Fruit fly (Drosophila melanogaster) whole organism, embryonic: Measurements from ENCODE around the gene nAChRalpha3.

Experiments used
- Antp ChIP-seq: fragments of 200-800 bp; sonication (Bioruptor generic); optimal IDR thresholded peaks from 3 replicates; lab custom pipeline; 2016; ENCODE audit warnings: missing biosample characterization, missing genetic modification characterization
- Awh ChIP-seq: fragments of 200-800 bp; sonication (Bioruptor generic); IDR thresholded peaks from 2 replicates; pipeline ENCODE4, ENCODE4 v1.3.6; 2022; ENCODE audit warnings: missing biosample characterization, missing genetic modification characterization
- BtbVII ChIP-seq: fragments of 200-800 bp; sonication (Bioruptor generic); optimal IDR thresholded peaks from 3 replicates; lab custom pipeline; 2017; ENCODE audit warnings: missing biosample characterization, mild to moderate bottlenecking, missing genetic modification characterization
- CG10267 ChIP-seq: fragments of 200-800 bp; sonication (Bioruptor generic); optimal IDR thresholded peaks from 2 replicates; lab custom pipeline; 2018; ENCODE audit warnings: missing biosample characterization, mild to moderate bottlenecking, missing genetic modification characterization, moderate library complexity
- CG10274 ChIP-seq: fragments of 200-800 bp; sonication (Bioruptor generic); optimal IDR thresholded peaks from 3 replicates; lab custom pipeline; 2017; ENCODE audit warnings: missing biosample characterization, mild to moderate bottlenecking, missing genetic modification characterization
- CG10462 ChIP-seq: fragments of 200-800 bp; sonication (Bioruptor generic); optimal IDR thresholded peaks from 2 replicates; lab custom pipeline; 2016; ENCODE audit warnings: missing biosample characterization, missing genetic modification characterization
- CG10543 ChIP-seq: fragments of 200-800 bp; sonication (Bioruptor generic); optimal IDR thresholded peaks from 3 replicates; lab custom pipeline; 2017; ENCODE audit warnings: missing biosample characterization, mild to moderate bottlenecking, missing genetic modification characterization, moderate library complexity
- CG11560 ChIP-seq: fragments of 200-800 bp; sonication (Bioruptor generic); IDR thresholded peaks from 3 replicates; pipeline ENCODE4 v1.3.6; 2022; ENCODE audit warnings: missing biosample characterization, missing genetic modification characterization
- CG14014 ChIP-seq: fragments of 200-800 bp; sonication (Bioruptor generic); IDR thresholded peaks from 2 replicates; pipeline ENCODE4 v1.3.6; 2022; ENCODE audit warnings: missing biosample characterization, missing genetic modification characterization
- CG15601 ChIP-seq: fragments of 200-800 bp; sonication (Bioruptor generic); optimal IDR thresholded peaks from 3 replicates; lab custom pipeline; 2019; ENCODE audit warnings: missing biosample characterization, mild to moderate bottlenecking, missing genetic modification characterization, moderate library complexity
- CG1647 ChIP-seq: fragments of 200-800 bp; sonication (Bioruptor generic); optimal IDR thresholded peaks from 3 replicates; lab custom pipeline; 2016; ENCODE audit warnings: missing biosample characterization, missing genetic modification characterization
- CG16813 ChIP-seq: fragments of 200-800 bp; sonication (Bioruptor generic); IDR thresholded peaks from 3 replicates; pipeline ENCODE4 v1.3.6; 2022; ENCODE audit warnings: missing biosample characterization, missing genetic modification characterization; ENCODE audit not compliant: partially characterized antibody
- CG16815 ChIP-seq: fragments of 200-800 bp; sonication (Bioruptor generic); optimal IDR thresholded peaks from 3 replicates; lab custom pipeline; 2017; ENCODE audit warnings: missing biosample characterization, mild to moderate bottlenecking, missing genetic modification characterization
- CG17385 ChIP-seq: fragments of 200-800 bp; sonication (Bioruptor generic); optimal IDR thresholded peaks from 3 replicates; lab custom pipeline; 2018; ENCODE audit warnings: missing biosample characterization, mild to moderate bottlenecking, missing genetic modification characterization
- CG17612 ChIP-seq: fragments of 200-800 bp; sonication (Bioruptor generic); IDR thresholded peaks from 2 replicates; pipeline ENCODE4 v1.3.6; 2022; ENCODE audit warnings: missing biosample characterization, missing genetic modification characterization
- CG18599 ChIP-seq: fragments of 200-800 bp; sonication (Bioruptor generic); optimal IDR thresholded peaks from 3 replicates; lab custom pipeline; 2017; ENCODE audit warnings: missing biosample characterization, missing genetic modification characterization, mild to moderate bottlenecking, moderate library complexity, missing genetic modification reagents
- CG18764 ChIP-seq: fragments of 200-800 bp; sonication (Bioruptor generic); optimal IDR thresholded peaks from 3 replicates; lab custom pipeline; 2016; ENCODE audit warnings: missing biosample characterization, missing genetic modification characterization
- CG2875 ChIP-seq: fragments of 200-800 bp; sonication (Bioruptor generic); optimal IDR thresholded peaks from 2 replicates; lab custom pipeline; 2017; ENCODE audit warnings: missing biosample characterization, mild to moderate bottlenecking, missing genetic modification characterization, missing genetic modification reagents
- CG30431 ChIP-seq: fragments of 200-800 bp; sonication (Bioruptor generic); optimal IDR thresholded peaks from 2 replicates; lab custom pipeline; 2017; ENCODE audit warnings: missing biosample characterization, missing genetic modification characterization
- CG31441 ChIP-seq: fragments of 200-800 bp; sonication (Bioruptor generic); IDR thresholded peaks from 2 replicates; pipeline ENCODE4 v1.3.6; 2022; ENCODE audit warnings: missing biosample characterization, missing genetic modification characterization
- CG33557 ChIP-seq: fragments of 200-800 bp; sonication (Bioruptor generic); optimal IDR thresholded peaks from 2 replicates; lab custom pipeline; 2019; ENCODE audit warnings: missing biosample characterization, mild to moderate bottlenecking, missing genetic modification characterization, moderate library complexity
- CG4328 ChIP-seq: fragments of 200-800 bp; sonication (Bioruptor generic); optimal IDR thresholded peaks from 3 replicates; lab custom pipeline; 2017; ENCODE audit warnings: missing biosample characterization, missing genetic modification reagents, missing genetic modification characterization
- CG4404 ChIP-seq: fragments of 200-800 bp; sonication (Bioruptor generic); IDR thresholded peaks from 2 replicates; pipeline ENCODE4 v1.3.6; 2022; ENCODE audit warnings: missing biosample characterization, missing genetic modification characterization
- CG4820 ChIP-seq: fragments of 200-800 bp; sonication (Bioruptor generic); optimal IDR thresholded peaks from 3 replicates; lab custom pipeline; 2016; ENCODE audit warnings: missing biosample characterization, missing genetic modification characterization
- CG5180 ChIP-seq: fragments of 200-800 bp; sonication (Bioruptor generic); optimal IDR thresholded peaks from 3 replicates; lab custom pipeline; 2017; ENCODE audit warnings: missing biosample characterization, missing genetic modification characterization, mild to moderate bottlenecking, moderate library complexity, missing genetic modification reagents
- D19B ChIP-seq: fragments of 200-800 bp; sonication (Bioruptor generic); optimal IDR thresholded peaks from 2 replicates; lab custom pipeline; 2017; ENCODE audit warnings: missing biosample characterization, mild to moderate bottlenecking, missing genetic modification characterization
- Gsc ChIP-seq: fragments of 200-800 bp; sonication (Bioruptor generic); IDR thresholded peaks from 2 replicates; pipeline ENCODE4 v1.3.6; 2022; ENCODE audit warnings: missing biosample characterization, missing genetic modification characterization
- Max ChIP-seq: fragments of 200-800 bp; sonication (Bioruptor generic); optimal IDR thresholded peaks from 2 replicates; lab custom pipeline; 2016; ENCODE audit warnings: missing biosample characterization, mild to moderate bottlenecking, missing genetic modification characterization
- Mes4 ChIP-seq: fragments of 200-800 bp; sonication (Bioruptor generic); optimal IDR thresholded peaks from 2 replicates; lab custom pipeline; 2016; ENCODE audit warnings: missing biosample characterization, missing genetic modification characterization
- NC2α ChIP-seq: fragments of 200-800 bp; sonication (Bioruptor generic); optimal IDR thresholded peaks from 2 replicates; lab custom pipeline; 2016; ENCODE audit warnings: missing biosample characterization, missing genetic modification characterization
- Oli ChIP-seq: fragments of 200-800 bp; sonication (Bioruptor generic); optimal IDR thresholded peaks from 2 replicates; lab custom pipeline; 2018; ENCODE audit warnings: missing biosample characterization, mild to moderate bottlenecking, missing genetic modification characterization, moderate library complexity
- Poxn ChIP-seq: fragments of 200-800 bp; sonication (Bioruptor generic); IDR thresholded peaks from 2 replicates; pipeline ENCODE4 v1.3.6; 2022; ENCODE audit warnings: missing biosample characterization, missing genetic modification characterization
- Side ChIP-seq: fragments of 200-800 bp; sonication (Bioruptor generic); optimal IDR thresholded peaks from 2 replicates; lab custom pipeline; 2016; ENCODE audit warnings: missing biosample characterization, missing genetic modification characterization
- Sox100B ChIP-seq: fragments of 200-800 bp; sonication (Bioruptor generic); optimal IDR thresholded peaks from 3 replicates; lab custom pipeline; 2018; ENCODE audit warnings: missing biosample characterization, mild to moderate bottlenecking, missing genetic modification characterization
- Sox102F ChIP-seq: fragments of 200-800 bp; sonication (Bioruptor generic); optimal IDR thresholded peaks from 2 replicates; lab custom pipeline; 2018; ENCODE audit warnings: missing biosample characterization, mild to moderate bottlenecking, missing genetic modification characterization, moderate library complexity
- Tbp ChIP-seq: fragments of >200 bp; optimal IDR thresholded peaks from 2 replicates; lab custom pipeline; 2018; ENCODE audit warnings: missing biosample characterization, missing genetic modification characterization
- Trl ChIP-seq, 3 experiments: fragments of >200 bp in 2 of 3; fragments of 200-800 bp in 1 of 3; sonication (Bioruptor generic) in 1 of 3; optimal IDR thresholded peaks; 2 replicates in 1 of 3; 3 replicates in 2 of 3; lab custom pipeline; 2016 to 2017; ENCODE audit warnings: missing biosample characterization in 1 of 3, missing genetic modification characterization in 1 of 3
- ac ChIP-seq: fragments of 200-800 bp; sonication (Bioruptor generic); optimal IDR thresholded peaks from 3 replicates; lab custom pipeline; 2017; ENCODE audit warnings: missing biosample characterization, mild to moderate bottlenecking, missing genetic modification characterization
- bab2 ChIP-seq: fragments of 200-800 bp; sonication (Bioruptor generic); optimal IDR thresholded peaks from 2 replicates; lab custom pipeline; 2016; ENCODE audit warnings: missing biosample characterization, missing genetic modification characterization
- croc ChIP-seq: fragments of 200-800 bp; sonication (Bioruptor generic); conservative IDR thresholded peaks from 3 replicates; pipeline ENCODE4 v1.3.6; 2022; ENCODE audit warnings: missing biosample characterization, missing genetic modification characterization
- dati ChIP-seq: fragments of 200-800 bp; sonication (Bioruptor generic); IDR thresholded peaks from 2 replicates; pipeline ENCODE4 v1.3.6; 2022; ENCODE audit warnings: missing biosample characterization, missing genetic modification characterization
- dimm ChIP-seq: fragments of 200-800 bp; sonication (Bioruptor generic); IDR thresholded peaks from 2 replicates; pipeline ENCODE4 v1.3.6; 2022; ENCODE audit warnings: missing biosample characterization, missing genetic modification characterization
- dysf ChIP-seq: fragments of 200-800 bp; sonication (Bioruptor generic); IDR thresholded peaks from 3 replicates; pipeline ENCODE4 v1.3.6; 2022; ENCODE audit warnings: missing biosample characterization, missing genetic modification characterization
- fd64A ChIP-seq: fragments of 200-800 bp; sonication (Bioruptor generic); optimal IDR thresholded peaks from 3 replicates; lab custom pipeline; 2018; ENCODE audit warnings: missing biosample characterization, mild to moderate bottlenecking, missing genetic modification characterization
- ham ChIP-seq: fragments of 200-800 bp; sonication (Bioruptor generic); IDR thresholded peaks from 2 replicates; pipeline ENCODE4 v1.3.6; 2022; ENCODE audit warnings: missing biosample characterization, missing genetic modification characterization
- slbo ChIP-seq: fragments of 200-800 bp; sonication (Bioruptor generic); IDR thresholded peaks from 2 replicates; pipeline ENCODE4 v1.3.6; 2022; ENCODE audit warnings: missing biosample characterization, missing genetic modification characterization
- trem ChIP-seq: fragments of 200-800 bp; optimal IDR thresholded peaks from 3 replicates; lab custom pipeline; 2019; ENCODE audit warnings: missing biosample characterization, mild to moderate bottlenecking, missing genetic modification characterization, moderate library complexity
- tup ChIP-seq: fragments of 200-800 bp; sonication (Bioruptor generic); optimal IDR thresholded peaks from 2 replicates; lab custom pipeline; 2016; ENCODE audit warnings: missing biosample characterization, mild to moderate bottlenecking, missing genetic modification characterization, moderate library complexity
- tx ChIP-seq: fragments of 200-800 bp; sonication (Bioruptor generic); optimal IDR thresholded peaks from 2 replicates; lab custom pipeline; 2016; ENCODE audit warnings: missing biosample characterization, missing genetic modification characterization

The nAChRalpha3 gene

DNA sequence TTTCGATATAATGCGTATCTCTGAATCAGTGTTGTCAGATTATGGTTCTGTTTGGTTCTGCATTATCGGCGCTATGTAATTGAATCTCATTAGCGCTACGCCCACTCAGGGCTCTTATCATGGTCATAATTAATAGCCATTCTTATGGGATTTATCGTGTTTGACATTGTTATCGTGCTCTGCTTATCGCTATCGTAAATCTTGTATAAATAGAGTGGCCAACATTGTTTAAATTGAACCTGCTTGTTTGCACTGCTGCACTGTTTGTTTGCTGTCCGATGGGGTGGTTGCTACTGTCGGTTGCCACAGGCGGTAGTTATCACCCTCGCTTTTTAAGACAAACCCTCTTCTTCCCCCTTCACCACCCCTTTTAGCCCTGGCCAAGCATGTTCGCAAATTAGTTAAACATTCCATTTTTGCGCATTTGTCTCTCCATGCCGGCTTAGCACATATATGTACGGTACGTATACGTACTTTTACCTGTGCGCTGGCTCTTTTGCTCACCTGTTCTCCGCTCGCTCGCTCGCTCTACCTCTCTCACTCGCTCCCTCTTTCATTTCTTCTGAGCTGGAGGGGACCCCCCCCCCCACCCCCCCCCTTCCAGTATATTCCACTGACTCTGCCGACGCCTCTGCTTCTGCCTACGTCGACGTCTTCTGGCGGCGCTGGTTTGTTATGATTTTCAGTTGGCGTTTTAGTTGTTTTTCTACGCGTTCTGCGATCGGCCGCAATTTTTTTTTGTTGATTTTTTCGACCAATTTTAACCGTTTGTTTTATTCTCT lies 136.9 kb downstream of the nAChRalpha3 start (continued):
- peak; percentile 31 for TF ChIP-seq CG10462 (GFP tag; lab: Kevin White, UChicago)
- TF ChIP-seq CG4328 (GFP tag; lab: Kevin White, UChicago) = peak; percentile 55
- no peak for TF ChIP-seq Poxn
- TF ChIP-seq CG10267 (tag; lab: Kevin White, UChicago) = peak; percentile 19
- no peak for TF ChIP-seq Oli (tag; lab: Kevin White, UChicago)
- TF ChIP-seq CG18764 (GFP tag; lab: Kevin White, UChicago) = peak; percentile 13
- TF ChIP-seq CG5180 = peak; percentile 67
- peak; percentile 15 for TF ChIP-seq CG1647 (GFP tag; lab: Kevin White, UChicago)
- TF ChIP-seq CG10274 (GFP tag; lab: Kevin White, UChicago) = peak; percentile 0
- peak; percentile 16 for TF ChIP-seq Antp (GFP tag; lab: Kevin White, UChicago)
- peak; percentile 41 for TF ChIP-seq CG17385 (GFP tag; lab: Kevin White, UChicago)
- no peak for TF ChIP-seq dimm (GFP tag; lab: Robert Waterston, UW)
- peak; percentile 13 for TF ChIP-seq CG4820
- no peak for TF ChIP-seq dysf
- no peak for TF ChIP-seq CG16815
- TF ChIP-seq Sox102F = peak; percentile 33
- peak; percentile 61 for TF ChIP-seq bab2 (GFP tag; lab: Kevin White, UChicago)
- peak; percentile 43; the same call in 1 of the 2 replicates for TF ChIP-seq CG31441 (GFP tag; lab: Robert Waterston, UW)
- peak; percentile 79 for TF ChIP-seq Awh
- TF ChIP-seq BtbVII (GFP tag; lab: Kevin White, UChicago) = peak; percentile 69
- no peak for TF ChIP-seq CG17612
- TF ChIP-seq D19B (GFP tag; lab: Kevin White, UChicago) = peak; percentile 8
- peak; percentile 77 for TF ChIP-seq CG15601 (tag; lab: Kevin White, UChicago)
- TF ChIP-seq dati (GFP tag; lab: Robert Waterston, UW) = no peak
- TF ChIP-seq croc (GFP tag; lab: Robert Waterston, UW) = no peak
- no peak for TF ChIP-seq CG11560 (tag; lab: Robert Waterston, UW)
- no peak for TF ChIP-seq Gsc (GFP tag; lab: Robert Waterston, UW)
- no peak for TF ChIP-seq Tbp (GFP tag; lab: Kevin White, UChicago)
- peak; percentile 34 for TF ChIP-seq CG30431 (GFP tag; lab: Kevin White, UChicago)
- TF ChIP-seq ham (GFP tag; lab: Robert Waterston, UW) = no peak
- TF ChIP-seq trem (tag; lab: Kevin White, UChicago) = peak; percentile 4
- TF ChIP-seq tup (GFP tag; lab: Kevin White, UChicago) = peak; percentile 11
- peak; percentile 31 to 39 for TF ChIP-seq Trl (optimal IDR thresholded peaks at IDR 0.05; lab: Kevin White, UChicago)
- TF ChIP-seq Trl (GFP tag; optimal IDR thresholded peaks at IDR 0.05; lab: Kevin White, UChicago) = peak; percentile 45
- TF ChIP-seq Side = peak; percentile 58
- peak; percentile 29 for TF ChIP-seq Mes4 (GFP tag; lab: Kevin White, UChicago)
- peak; percentile 30 for TF ChIP-seq NC2α (GFP tag; lab: Kevin White, UChicago)
- peak; percentile 49 for TF ChIP-seq CG10543 (GFP tag; lab: Kevin White, UChicago)
- peak; percentile 16 for TF ChIP-seq tx
- no peak for TF ChIP-seq CG14014 (GFP tag; lab: Robert Waterston, UW)
- peak; percentile 81 for TF ChIP-seq fd64A
- TF ChIP-seq CG18599 (GFP tag; lab: Kevin White, UChicago) = peak; percentile 74
- TF ChIP-seq slbo = no peak
- TF ChIP-seq CG4404 (GFP tag; lab: Robert Waterston, UW) = no peak
- peak; percentile 19 for TF ChIP-seq Max (GFP tag; lab: Kevin White, UChicago)
- TF ChIP-seq CG33557 (GFP tag; lab: Kevin White, UChicago) = peak; percentile 68
- TF ChIP-seq CG16813 = no peak
- TF ChIP-seq CG2875 (GFP tag; lab: Kevin White, UChicago) = peak; percentile 78
- TF ChIP-seq Sox100B (GFP tag; lab: Kevin White, UChicago) = peak; percentile 64
- peak; percentile 64 for TF ChIP-seq ac (GFP tag; lab: Kevin White, UChicago)
